Worm (Caenorhabditis elegans): ENCODE data around the gene hda-6.

Gene hda-6

ce11 chrIV:5409112-5409511 lies 45.0 kb upstream of the hda-6 start:
- TF ChIP-seq tbx-2 (tag; optimal IDR thresholded peaks at IDR 0.05) (no peak), skn-1 (tag; optimal IDR thresholded peaks at IDR 0.05) (no peak), fkh-10 (GFP tag; optimal IDR thresholded peaks at IDR 0.05) (no peak), nhr-90 (tag; optimal IDR thresholded peaks at IDR 0.05; ENCODE audit: poor library complexity) (no peak), nhr-76 (tag; optimal IDR thresholded peaks at IDR 0.05) (no peak), pqm-1 (tag; optimal IDR thresholded peaks at IDR 0.05) (no peak), ceh-63 (GFP tag; optimal IDR thresholded peaks at IDR 0.05) (no peak), xbp-1 (tag; optimal IDR thresholded peaks at IDR 0.05) (no peak), ama-1 (optimal IDR thresholded peaks at IDR 0.05) (no peak), nhr-47 (tag; optimal IDR thresholded peaks at IDR 0.05) (no peak), ets-5 (GFP tag; IDR thresholded peaks at IDR 0.05) (no peak), fkh-8 (tag; optimal IDR thresholded peaks at IDR 0.05) (no peak), dpl-1 (GFP tag; optimal IDR thresholded peaks at IDR 0.05) (no peak), nhr-12 (tag; optimal IDR thresholded peaks at IDR 0.05) (no peak), mep-1 (tag; optimal IDR thresholded peaks at IDR 0.05) (no peak), ceh-88 (GFP tag; IDR thresholded peaks at IDR 0.05) (no peak), nhr-77 (tag; optimal IDR thresholded peaks at IDR 0.05) (no peak), ztf-4 (tag; optimal IDR thresholded peaks at IDR 0.05) (no peak), jun-1 (tag; optimal IDR thresholded peaks at IDR 0.05) (no peak)

DNA sequence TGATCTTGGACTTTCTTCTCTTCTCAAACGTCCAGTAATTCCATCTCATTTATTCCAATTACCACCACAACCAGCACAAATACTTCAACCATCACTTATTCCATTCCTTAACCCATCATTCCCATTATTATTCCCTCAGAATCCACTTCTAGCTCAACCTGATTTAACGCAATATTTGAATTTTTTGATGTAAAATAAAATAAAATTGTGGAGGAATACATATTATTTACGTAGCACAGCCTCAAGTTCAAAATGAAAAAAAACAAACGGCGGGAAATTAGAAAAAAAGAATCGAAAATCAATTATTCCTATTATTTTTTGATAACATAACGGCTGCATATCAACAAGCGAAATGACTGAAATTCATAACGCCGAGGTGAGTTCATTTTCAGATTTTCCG lies 41.2 kb upstream of the hda-6 start, which contains the start of gene ZK616.61:
ZK616.61 (plus strand) TSS at position 301 of the 400 bp plus-strand sequence.
- TF ChIP-seq ceh-8 (GFP tag; optimal IDR thresholded peaks at IDR 0.05) (no peak), snpc-4 (tag; optimal IDR thresholded peaks at IDR 0.05) (no peak), elt-3 (tag; optimal IDR thresholded peaks at IDR 0.05) (no peak), sptf-1 (tag; optimal IDR thresholded peaks at IDR 0.05) (no peak), ama-1 (optimal IDR thresholded peaks at IDR 0.05) (no peak), nhr-77 (tag; optimal IDR thresholded peaks at IDR 0.05) (no peak), mef-2 (tag; optimal IDR thresholded peaks at IDR 0.05) (no peak), fkh-10 (GFP tag; optimal IDR thresholded peaks at IDR 0.05) (no peak), unc-98 (GFP tag; IDR thresholded peaks at IDR 0.05) (no peak), tlp-1 (tag; optimal IDR thresholded peaks at IDR 0.05) (no peak), aha-1 (tag; optimal IDR thresholded peaks at IDR 0.05) (no peak), zip-4 (GFP tag; optimal IDR thresholded peaks at IDR 0.05) (no peak), nhr-76 (tag; optimal IDR thresholded peaks at IDR 0.05) (no peak), sup-37 (GFP tag; optimal IDR thresholded peaks at IDR 0.05) (no peak), isw-1 (GFP tag; IDR thresholded peaks at IDR 0.05) (no peak), lin-39 (tag; optimal IDR thresholded peaks at IDR 0.05) (no peak), nhr-12 (tag; optimal IDR thresholded peaks at IDR 0.05) (no peak), nhr-90 (tag; optimal IDR thresholded peaks at IDR 0.05; ENCODE audit: poor library complexity) (no peak), unc-62 (GFP tag; optimal IDR thresholded peaks at IDR 0.05) (no peak), lsy-2 (tag; optimal IDR thresholded peaks at IDR 0.05) (no peak)

ce11 chrIV:5400609-5401008 lies 36.5 kb upstream of the hda-6 start, which contains the start of gene ZK616.1:
TSS of gene ZK616.1 (plus strand) at chrIV:5400909.
- TF ChIP-seq nhr-28 (tag; optimal IDR thresholded peaks at IDR 0.05) = no peak
- no peak for TF ChIP-seq mep-1 (tag; optimal IDR thresholded peaks at IDR 0.05)
- TF ChIP-seq mab-9 (GFP tag; IDR thresholded peaks at IDR 0.05) = no peak
- TF ChIP-seq ceh-82 (tag; optimal IDR thresholded peaks at IDR 0.05) = no peak
- no peak for TF ChIP-seq pag-3 (tag; optimal IDR thresholded peaks at IDR 0.05; ENCODE audit: borderline replicate concordance, insufficient read depth)
- no peak for TF ChIP-seq nhr-11 (tag; optimal IDR thresholded peaks at IDR 0.05)
- no peak for TF ChIP-seq nhr-237 (tag; optimal IDR thresholded peaks at IDR 0.05)
- no peak for TF ChIP-seq C34B4.2 (tag; optimal IDR thresholded peaks at IDR 0.05)
- TF ChIP-seq ets-5 (GFP tag; IDR thresholded peaks at IDR 0.05) = no peak
- no peak for TF ChIP-seq ztf-11 (tag; optimal IDR thresholded peaks at IDR 0.05)
